Worm (Caenorhabditis elegans) whole organism, L1 larva: ENCODE results near the gene F40G9.14.

Experiments used
- C16A3.4 ChIP-seq: fragments of 150-350 bp; optimal IDR thresholded peaks from 2 replicates; lab custom pipeline; 2014; ENCODE audit warnings: missing biosample characterization, missing genetic modification characterization
- aly-2 ChIP-seq: fragments of 150-350 bp; optimal IDR thresholded peaks from 2 replicates; lab custom pipeline; 2014; ENCODE audit warnings: missing biosample characterization, missing genetic modification characterization
- ceh-82 ChIP-seq, 3 experiments: fragments of 150-350 bp in 1 of 3; sonication (generic microtip) in 2 of 3; optimal IDR thresholded peaks; 2 replicates each; lab custom pipeline; 2014 to 2017; ENCODE audit warnings: missing biosample characterization in 3 of 3, missing genetic modification characterization in 3 of 3
- fkh-10 ChIP-seq: sonication (generic microtip); optimal IDR thresholded peaks from 2 replicates; lab custom pipeline; 2017; ENCODE audit warnings: missing biosample characterization, missing genetic modification reagents, missing genetic modification characterization
- hlh-4 ChIP-seq: sonication (generic microtip); optimal IDR thresholded peaks from 2 replicates; lab custom pipeline; 2016; ENCODE audit warnings: mild to moderate bottlenecking, missing genetic modification characterization, missing compliant biosample characterization
- irx-1 ChIP-seq: sonication (generic microtip); optimal IDR thresholded peaks from 2 replicates; lab custom pipeline; 2016; ENCODE audit warnings: missing genetic modification characterization, missing compliant biosample characterization
- mep-1 ChIP-seq: fragments of 150-350 bp; optimal IDR thresholded peaks from 2 replicates; lab custom pipeline; 2014; ENCODE audit warnings: missing biosample characterization, missing genetic modification characterization
- nhr-237 ChIP-seq: fragments of 150-350 bp; optimal IDR thresholded peaks from 2 replicates; lab custom pipeline; 2014; ENCODE audit warnings: missing biosample characterization, missing genetic modification characterization
- ztf-11 ChIP-seq, 2 experiments: sonication (generic microtip); optimal IDR thresholded peaks; 2 replicates each; lab custom pipeline; 2016 to 2017; ENCODE audit warnings: missing genetic modification characterization in 2 of 2, missing biosample characterization in 1 of 2, missing compliant biosample characterization in 1 of 2

- TF ChIP-seq irx-1, result no peak
- no peak for TF ChIP-seq hlh-4
- TF ChIP-seq mep-1 (tag; lab: Kevin White, UChicago), result no peak
- no peak for TF ChIP-seq ztf-11 (tag; optimal IDR thresholded peaks at IDR 0.05; lab: Kevin White, UChicago)
- no peak for TF ChIP-seq aly-2 (tag; lab: Kevin White, UChicago)
- TF ChIP-seq C16A3.4 (tag; lab: Kevin White, UChicago), result no peak
- no peak for TF ChIP-seq fkh-10 (GFP tag; lab: Kevin White, UChicago)
- no peak for TF ChIP-seq ceh-82 (tag; optimal IDR thresholded peaks at IDR 0.05; lab: Kevin White, UChicago)
- TF ChIP-seq nhr-237 (tag; lab: Kevin White, UChicago), result no peak
Measured at ce11 chrIII:151084-151483, 26.5 kb downstream of the F40G9.14 start.
